Worm (Caenorhabditis elegans) whole organism, L4 larva: ENCODE data around the gene xol-1.

Experiments used
- R02D3.7 ChIP-seq: fragments of 150-350 bp; sonication (generic microtip); optimal IDR thresholded peaks from 3 replicates; lab custom pipeline; 2014; ENCODE audit warnings: missing biosample characterization, missing genetic modification characterization
- T26A8.4 ChIP-seq: fragments of 200-800 bp; sonication (Bioruptor generic); IDR thresholded peaks from 2 replicates; pipeline ENCODE4 v1.3.6; 2022; ENCODE audit warnings: missing genetic modification characterization, missing compliant biosample characterization
- Y105C5A.15 ChIP-seq: fragments of 200-800 bp; sonication (Bioruptor generic); IDR thresholded peaks from 2 replicates; pipeline ENCODE4 v1.3.6; 2022; ENCODE audit warnings: missing genetic modification characterization, missing compliant biosample characterization
- ceh-62 ChIP-seq: sonication (generic microtip); optimal IDR thresholded peaks from 2 replicates; lab custom pipeline; 2017; ENCODE audit warnings: missing biosample characterization, missing genetic modification characterization
- ces-1 ChIP-seq: fragments of 150-350 bp; sonication (generic microtip); optimal IDR thresholded peaks from 4 replicates; lab custom pipeline; 2014; ENCODE audit warnings: missing biosample characterization, missing genetic modification reagents, missing genetic modification characterization
- dmd-8 ChIP-seq: fragments of 200-800 bp; sonication (Bioruptor generic); IDR thresholded peaks from 2 replicates; pipeline ENCODE4 v1.3.6; 2022; ENCODE audit warnings: missing genetic modification characterization, missing compliant biosample characterization
- lin-38 ChIP-seq: fragments of 200-800 bp; sonication (Bioruptor generic); IDR thresholded peaks from 2 replicates; pipeline ENCODE4 v1.3.6; 2022; ENCODE audit warnings: missing genetic modification reagents, missing genetic modification characterization, missing compliant biosample characterization
- nhr-11 ChIP-seq: fragments of 150-350 bp; optimal IDR thresholded peaks from 2 replicates; lab custom pipeline; 2014; ENCODE audit warnings: missing biosample characterization, missing genetic modification characterization
- pha-4 ChIP-seq, 2 experiments: fragments of 150-350 bp in 1 of 2; fragments of 200-800 bp in 1 of 2; sonication (Bioruptor generic) in 1 of 2; IDR thresholded peaks in 1 of 2; optimal IDR thresholded peaks in 1 of 2; 2 replicates each; pipeline versions ENCODE4 v1.3.6 to Lab custom; 2014 to 2022; ENCODE audit warnings: missing genetic modification characterization in 2 of 2, missing genetic modification reagents in 2 of 2, missing biosample characterization in 1 of 2, missing compliant biosample characterization in 1 of 2
- php-3 ChIP-seq: fragments of 200-800 bp; sonication (Bioruptor generic); IDR thresholded peaks from 2 replicates; pipeline ENCODE4 v1.3.6; 2022; ENCODE audit warnings: missing genetic modification reagents, missing genetic modification characterization, missing compliant biosample characterization
- snpc-4 ChIP-seq: fragments of 150-350 bp; optimal IDR thresholded peaks from 2 replicates; lab custom pipeline; 2014; ENCODE audit warnings: missing biosample characterization, missing genetic modification characterization
- unc-130 ChIP-seq: sonication (generic microtip); optimal IDR thresholded peaks from 2 replicates; lab custom pipeline; 2016; ENCODE audit warnings: missing genetic modification reagents, missing genetic modification characterization, missing compliant biosample characterization
- unc-39 ChIP-seq: sonication (generic microtip); optimal IDR thresholded peaks from 2 replicates; lab custom pipeline; 2017; ENCODE audit warnings: missing biosample characterization, missing genetic modification characterization

ce11 chrX:8089266-8089909, 48.3 kb downstream of the xol-1 start:
- TF ChIP-seq T26A8.4 (GFP tag; lab: Robert Waterston, UW) (peak; percentile 41; the same call in 1 of the 2 replicates), Y105C5A.15 (no peak), php-3 (GFP tag; lab: Robert Waterston, UW) (no peak), nhr-11 (tag; lab: Kevin White, UChicago) (no peak), ceh-62 (tag; lab: Kevin White, UChicago) (no peak), snpc-4 (tag; lab: Kevin White, UChicago) (no peak), R02D3.7 (tag; lab: Kevin White, UChicago) (no peak), unc-130 (GFP tag; lab: Kevin White, UChicago) (no peak), ces-1 (GFP tag; lab: Kevin White, UChicago) (no peak), pha-4 (GFP tag; IDR thresholded peaks at IDR 0.05; lab: Robert Waterston, UW) (no peak), pha-4 (tag; optimal IDR thresholded peaks at IDR 0.05; lab: Kevin White, UChicago) (no peak), lin-38 (GFP tag; lab: Robert Waterston, UW) (no peak), unc-39 (tag; lab: Kevin White, UChicago) (no peak), dmd-8 (GFP tag; lab: Robert Waterston, UW) (no peak)
